Fruit fly (Drosophila melanogaster): Measurements from ENCODE around the gene Wnt4.

DNA sequence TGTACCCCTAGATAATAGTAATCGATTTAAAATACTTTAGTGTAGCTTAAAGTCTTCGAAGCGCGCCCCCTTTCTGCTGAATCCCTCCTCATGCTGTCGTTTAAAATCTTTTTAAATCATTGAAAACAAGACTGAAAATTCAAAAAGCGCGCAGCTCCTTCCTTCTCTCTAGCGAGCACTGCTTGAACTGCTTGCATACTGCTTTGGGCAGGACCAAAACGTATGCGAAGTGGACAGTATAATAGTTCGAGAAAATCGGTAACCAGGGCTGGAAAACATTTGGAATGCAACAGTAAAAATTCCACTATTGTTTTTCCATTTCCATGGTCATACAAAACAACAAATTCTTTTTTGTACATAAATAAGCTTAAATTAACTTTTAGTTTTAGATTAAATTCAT is 38.6 kb upstream of the Wnt4 start:
- TF ChIP-seq CG8478 (optimal IDR thresholded peaks at IDR 0.05), result no peak
- peak in 1 of 2 experiments; percentile 52 for TF ChIP-seq CTCF (optimal IDR thresholded peaks at IDR 0.05)
